Fruit fly (Drosophila melanogaster): ENCODE measurements around the gene CG16952.

The CG16952 gene

DNA sequence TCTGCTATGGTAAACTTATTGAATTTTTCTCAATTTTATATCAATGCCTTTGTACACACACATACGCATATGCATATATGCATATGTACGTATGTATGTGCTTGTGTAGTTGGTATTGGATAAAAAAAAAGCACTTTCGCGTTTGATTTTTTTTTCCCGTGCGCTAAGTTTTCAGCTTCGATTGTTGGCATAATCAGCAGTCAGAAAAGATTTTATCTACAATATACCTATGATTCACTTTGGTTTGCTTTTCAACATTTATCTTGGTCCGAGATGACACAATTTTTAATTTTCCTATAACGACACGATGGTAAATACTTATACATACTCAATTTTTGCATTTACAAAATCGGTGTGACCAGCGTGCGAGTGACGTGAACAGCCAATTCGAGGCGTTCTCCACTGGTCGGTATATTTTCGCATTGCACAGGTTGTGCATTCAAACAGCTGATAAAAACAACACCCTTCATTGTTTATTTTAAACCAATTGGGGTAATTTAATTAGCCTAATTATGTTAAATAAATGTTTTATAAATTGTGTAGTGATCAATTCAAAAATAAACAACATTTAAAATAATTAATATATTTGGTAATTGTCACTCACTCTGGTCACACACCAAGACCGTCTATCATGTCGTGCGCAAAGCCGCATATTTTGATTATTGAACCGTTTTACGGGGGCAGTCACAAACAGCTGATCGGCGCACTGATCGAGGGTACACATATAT, 17.0 kb upstream of the CG16952 start, which contains the start of the genes UBL3 and CG15914 (continued):
- TF ChIP-seq CG6254 (GFP tag; optimal IDR thresholded peaks at IDR 0.05) (no peak), CG3838 (GFP tag; optimal IDR thresholded peaks at IDR 0.05) (no peak), her (GFP tag; optimal IDR thresholded peaks at IDR 0.05) (no peak), Oli (tag; optimal IDR thresholded peaks at IDR 0.05) (no peak), Elba2 (GFP tag; optimal IDR thresholded peaks at IDR 0.05) (no peak), Med (GFP tag) (peak; percentile 57), HmgZ (tag; optimal IDR thresholded peaks at IDR 0.05) (peak; percentile 58), Hr51 (GFP tag; optimal IDR thresholded peaks at IDR 0.05) (no peak), CG8290 (GFP tag; optimal IDR thresholded peaks at IDR 0.05) (no peak), CG8290 (tag; optimal IDR thresholded peaks at IDR 0.05) (peak in 1 of 2 experiments; percentile 9), ranshi (GFP tag; IDR thresholded peaks at IDR 0.05) (no peak), ap (GFP tag; IDR thresholded peaks at IDR 0.05) (no peak), Atf6 (GFP tag; IDR thresholded peaks at IDR 0.05) (no peak), Lhr (GFP tag; optimal IDR thresholded peaks at IDR 0.05) (peak; percentile 47), lmd (GFP tag; IDR thresholded peaks at IDR 0.05) (no peak), scrt (GFP tag; optimal IDR thresholded peaks at IDR 0.05) (no peak), B-H1 (GFP tag; IDR thresholded peaks at IDR 0.05) (no peak), toy (GFP tag; IDR thresholded peaks at IDR 0.05) (no peak), slou (GFP tag; optimal IDR thresholded peaks at IDR 0.05) (no peak), lbe (GFP tag; optimal IDR thresholded peaks at IDR 0.05) (peak; percentile 37), bsh (GFP tag; optimal IDR thresholded peaks at IDR 0.05) (no peak), nerfin-2 (GFP tag; IDR thresholded peaks at IDR 0.05; ENCODE audit: partially characterized antibody) (no peak), CG11247 (GFP tag; IDR thresholded peaks at IDR 0.05) (no peak), pb (GFP tag; optimal IDR thresholded peaks at IDR 0.05) (no peak), ab (GFP tag; optimal IDR thresholded peaks at IDR 0.05) (no peak), Atf3 (GFP tag; optimal IDR thresholded peaks at IDR 0.05) (no peak), CG10543 (GFP tag; optimal IDR thresholded peaks at IDR 0.05) (peak; percentile 21), gcm2 (GFP tag; optimal IDR thresholded peaks at IDR 0.05) (no peak), CG3281 (GFP tag; optimal IDR thresholded peaks at IDR 0.05) (no peak), Chrac-16 (GFP tag; optimal IDR thresholded peaks at IDR 0.05) (no peak), kni (GFP tag; optimal IDR thresholded peaks at IDR 0.05) (no peak), h (optimal IDR thresholded peaks at IDR 0.05) (no peak), nom (GFP tag; optimal IDR thresholded peaks at IDR 0.05) (peak; percentile 15), PHDP (tag; optimal IDR thresholded peaks at IDR 0.05) (no peak), sd (tag; optimal IDR thresholded peaks at IDR 0.05) (peak; percentile 51), Max (GFP tag; optimal IDR thresholded peaks at IDR 0.05) (peak; percentile 24), CHES-1-like (GFP tag; optimal IDR thresholded peaks at IDR 0.05) (no peak), Gug (GFP tag; IDR thresholded peaks at IDR 0.05) (no peak), CG32532 (GFP tag; IDR thresholded peaks at IDR 0.05) (no peak), CG12071 (GFP tag; optimal IDR thresholded peaks at IDR 0.05) (no peak), sqz (GFP tag; optimal IDR thresholded peaks at IDR 0.05) (peak; percentile 91), CG3407 (GFP tag; optimal IDR thresholded peaks at IDR 0.05) (no peak), chif (GFP tag; optimal IDR thresholded peaks at IDR 0.05) (no peak), crc (GFP tag; optimal IDR thresholded peaks at IDR 0.05) (no peak), CG11695 (GFP tag; IDR thresholded peaks at IDR 0.05) (no peak), Gsc (GFP tag; IDR thresholded peaks at IDR 0.05) (no peak), CG10654 (GFP tag; optimal IDR thresholded peaks at IDR 0.05) (no peak), CG8388 (GFP tag; optimal IDR thresholded peaks at IDR 0.05) (no peak), CG1602 (GFP tag; optimal IDR thresholded peaks at IDR 0.05) (no peak), CG17568 (GFP tag; optimal IDR thresholded peaks at IDR 0.05) (peak; percentile 39), HLH4C (GFP tag; IDR thresholded peaks at IDR 0.05; ENCODE audit: partially characterized antibody) (no peak)

Measured in whole organism, embryonic.